Fruit fly (Drosophila melanogaster) whole organism, prepupa: Measurements from ENCODE around the gene CG10298.

Experiments
- Blimp-1 ChIP-seq: fragments of 200-800 bp; sonication (Bioruptor generic); optimal IDR thresholded peaks from 3 replicates; lab custom pipeline; 2017; ENCODE audit warnings: missing biosample characterization, missing genetic modification characterization, mild to moderate bottlenecking, moderate library complexity, missing genetic modification reagents
- CG10669 ChIP-seq: fragments of 200-800 bp; sonication (Bioruptor generic); optimal IDR thresholded peaks from 3 replicates; lab custom pipeline; 2018; ENCODE audit warnings: missing biosample characterization, mild to moderate bottlenecking, missing genetic modification characterization, moderate library complexity
- CG11902 ChIP-seq: fragments of 200-800 bp; sonication (Bioruptor generic); optimal IDR thresholded peaks from 3 replicates; lab custom pipeline; 2016; ENCODE audit warnings: missing biosample characterization, missing genetic modification characterization
- CG15336 ChIP-seq: fragments of 200-800 bp; sonication (Bioruptor generic); IDR thresholded peaks from 2 replicates; pipeline ENCODE4 v1.3.6; 2022; ENCODE audit warnings: missing biosample characterization, missing genetic modification characterization
- CG1621 ChIP-seq: fragments of 200-800 bp; sonication (Bioruptor generic); optimal IDR thresholded peaks from 3 replicates; lab custom pipeline; 2018; ENCODE audit warnings: missing biosample characterization, mild to moderate bottlenecking, missing genetic modification characterization
- CG6276 ChIP-seq: fragments of 200-800 bp; sonication (Bioruptor generic); optimal IDR thresholded peaks from 2 replicates; lab custom pipeline; 2017; ENCODE audit warnings: missing biosample characterization, mild to moderate bottlenecking, missing genetic modification characterization
- CG6792 ChIP-seq: fragments of 200-800 bp; sonication (Bioruptor generic); optimal IDR thresholded peaks from 3 replicates; lab custom pipeline; 2016; ENCODE audit warnings: missing biosample characterization, missing genetic modification characterization
- Smox ChIP-seq: fragments of 200-800 bp; sonication (Bioruptor generic); optimal IDR thresholded peaks from 3 replicates; lab custom pipeline; 2016; ENCODE audit warnings: missing biosample characterization, missing genetic modification characterization
- spab ChIP-seq: fragments of 200-800 bp; sonication (Bioruptor generic); optimal IDR thresholded peaks from 2 replicates; lab custom pipeline; 2017; ENCODE audit warnings: missing biosample characterization, mild to moderate bottlenecking, missing genetic modification characterization, missing genetic modification reagents
- svp ChIP-seq: fragments of 200-800 bp; sonication (Bioruptor generic); peaks from one replicate; lab custom pipeline; 2016; ENCODE audit warnings: missing biosample characterization, missing genetic modification characterization
- vri ChIP-seq: fragments of 200-800 bp; sonication (Bioruptor generic); optimal IDR thresholded peaks from 3 replicates; lab custom pipeline; 2016; ENCODE audit warnings: missing biosample characterization, mild to moderate bottlenecking, missing genetic modification characterization

DNA sequence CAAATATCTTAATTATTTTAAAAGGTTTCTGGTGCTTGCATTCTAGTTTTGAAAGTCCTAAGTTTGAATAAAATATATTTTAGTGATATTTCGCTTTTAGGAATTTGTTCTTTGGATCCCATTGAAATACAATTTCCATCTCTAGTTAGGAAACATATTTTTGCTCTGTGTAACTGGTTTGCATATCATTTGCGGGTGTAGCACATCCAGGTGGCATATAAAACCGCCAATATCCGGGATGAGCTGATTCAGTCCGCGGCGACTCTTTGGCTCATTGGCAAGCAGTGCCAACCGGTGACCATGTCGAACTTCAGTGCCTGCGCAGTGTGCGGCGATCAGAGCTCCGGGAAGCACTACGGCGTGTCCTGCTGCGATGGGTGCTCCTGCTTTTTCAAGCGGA, 6.1 kb downstream of the CG10298 start, which contains the start of gene Hr83:
- TF ChIP-seq Smox (no peak), CG6792 (GFP tag; lab: Kevin White, UChicago) (no peak), CG1621 (no peak), CG11902 (GFP tag; lab: Kevin White, UChicago) (no peak), CG10669 (GFP tag; lab: Kevin White, UChicago) (no peak), vri (GFP tag; lab: Kevin White, UChicago) (no peak), spab (no peak), CG15336 (GFP tag; lab: Robert Waterston, UW) (no peak), CG6276 (GFP tag; lab: Kevin White, UChicago) (no peak), Blimp-1 (no peak), svp (GFP tag; lab: Kevin White, UChicago) (no peak)
